Worm (Caenorhabditis elegans): ENCODE measurements around the gene F57B1.9.

F57B1.9 gene

ce11 chrV:13200609-13201008, 2.9 kb upstream of the F57B1.9 start:
- TF ChIP-seq lin-39 (tag; optimal IDR thresholded peaks at IDR 0.05) (no peak), nhr-76 (tag; optimal IDR thresholded peaks at IDR 0.05) (peak; percentile 50), nhr-25 (tag; optimal IDR thresholded peaks at IDR 0.05) (peak; percentile 77), nhr-23 (tag; optimal IDR thresholded peaks at IDR 0.05) (peak; percentile 38), ceh-9 (tag; optimal IDR thresholded peaks at IDR 0.05) (no peak), nhr-43 (tag; optimal IDR thresholded peaks at IDR 0.05; ENCODE audit: poor library complexity, severe bottlenecking) (peak; percentile 12), ama-1 (optimal IDR thresholded peaks at IDR 0.05) (no peak)

ce11 chrV:13195548-13195947, 2.2 kb downstream of the F57B1.9 start, which contains the start of gene F57B1.1:
Gene F57B1.1, minus strand, starts transcription at chrV:13195648.
- no peak for TF ChIP-seq ceh-82 (tag; optimal IDR thresholded peaks at IDR 0.05)
- no peak for TF ChIP-seq tbx-2 (tag; optimal IDR thresholded peaks at IDR 0.05)

- TF ChIP-seq ceh-9 (tag; optimal IDR thresholded peaks at IDR 0.05) (no peak), nfya-1 (tag; optimal IDR thresholded peaks at IDR 0.05; ENCODE audit: insufficient read depth) (no peak), ztf-11 (tag; optimal IDR thresholded peaks at IDR 0.05) (no peak), ceh-16 (tag; optimal IDR thresholded peaks at IDR 0.05) (no peak), ama-1 (optimal IDR thresholded peaks at IDR 0.05) (no peak), lin-39 (tag; optimal IDR thresholded peaks at IDR 0.05) (no peak), ceh-82 (tag; optimal IDR thresholded peaks at IDR 0.05) (no peak), sea-2 (GFP tag; optimal IDR thresholded peaks at IDR 0.05) (no peak), egl-5 (tag; optimal IDR thresholded peaks at IDR 0.05) (no peak), jun-1 (tag; optimal IDR thresholded peaks at IDR 0.05) (no peak), elt-1 (tag; optimal IDR thresholded peaks at IDR 0.05) (no peak), lsy-12 (tag; optimal IDR thresholded peaks at IDR 0.05) (no peak), nhr-25 (tag; optimal IDR thresholded peaks at IDR 0.05) (no peak), mml-1 (tag; optimal IDR thresholded peaks at IDR 0.05) (no peak), aly-2 (tag; optimal IDR thresholded peaks at IDR 0.05) (no peak), ZK546.5 (tag; optimal IDR thresholded peaks at IDR 0.05) (no peak), nhr-67 (tag; optimal IDR thresholded peaks at IDR 0.05) (no peak), egl-27 (tag; optimal IDR thresholded peaks at IDR 0.05) (no peak)
Observed at ce11 chrV:13193488-13194042, 4.2 kb downstream of the F57B1.9 start, which contains the start of gene sun-1. Gene sun-1, minus strand, starts transcription at chrV:13193538.

ce11 chrV:13185384-13185783, 12.3 kb downstream of the F57B1.9 start, which contains the start of gene sri-6:
Gene sri-6, plus strand, starts transcription at chrV:13185684.
- TF ChIP-seq pha-4 (tag; optimal IDR thresholded peaks at IDR 0.05) (no peak), nhr-67 (tag; optimal IDR thresholded peaks at IDR 0.05) (no peak), elt-3 (tag; optimal IDR thresholded peaks at IDR 0.05) (no peak), nhr-77 (tag; optimal IDR thresholded peaks at IDR 0.05) (no peak), ceh-16 (tag; optimal IDR thresholded peaks at IDR 0.05) (no peak), zag-1 (tag; optimal IDR thresholded peaks at IDR 0.05) (no peak), nhr-11 (tag; optimal IDR thresholded peaks at IDR 0.05) (no peak), tbx-2 (tag; optimal IDR thresholded peaks at IDR 0.05) (no peak), eor-1 (tag; optimal IDR thresholded peaks at IDR 0.05) (no peak), ceh-82 (tag; optimal IDR thresholded peaks at IDR 0.05) (no peak), unc-39 (tag; optimal IDR thresholded peaks at IDR 0.05) (no peak), hmg-11 (tag; optimal IDR thresholded peaks at IDR 0.05) (no peak)

ce11 chrV:13184137-13184536, 13.6 kb downstream of the F57B1.9 start, which contains the start of gene T09E8.4:
Gene T09E8.4, minus strand, starts transcription at chrV:13184237.
- TF ChIP-seq elt-1 (tag; optimal IDR thresholded peaks at IDR 0.05) (no peak), lsy-12 (tag; optimal IDR thresholded peaks at IDR 0.05) (no peak), nhr-76 (tag; optimal IDR thresholded peaks at IDR 0.05) (no peak), ama-1 (optimal IDR thresholded peaks at IDR 0.05) (no peak), ceh-9 (tag; optimal IDR thresholded peaks at IDR 0.05) (no peak), fos-1 (tag; optimal IDR thresholded peaks at IDR 0.05) (no peak), zag-1 (tag; optimal IDR thresholded peaks at IDR 0.05) (no peak), ztf-11 (tag; optimal IDR thresholded peaks at IDR 0.05) (no peak), fkh-10 (GFP tag; optimal IDR thresholded peaks at IDR 0.05) (no peak), skn-1 (tag; optimal IDR thresholded peaks at IDR 0.05) (no peak)

All from whole organism, L3 larva.